Worm (Caenorhabditis elegans) whole organism, early embryonic: ENCODE data around the gene cutl-21.

Experiments used
- aly-1 ChIP-seq: sonication (generic microtip); optimal IDR thresholded peaks from 2 replicates; lab custom pipeline; 2016; ENCODE audit warnings: missing genetic modification characterization, missing compliant biosample characterization
- ama-1 ChIP-seq: fragments of 150-350 bp; optimal IDR thresholded peaks from 2 replicates; lab custom pipeline; 2014
- tbx-37 ChIP-seq: fragments of 200-800 bp; sonication (Bioruptor generic); conservative IDR thresholded peaks from 2 replicates; pipeline ENCODE4 v1.3.6; 2022; ENCODE audit warnings: missing genetic modification reagents, missing genetic modification characterization, missing compliant biosample characterization

DNA sequence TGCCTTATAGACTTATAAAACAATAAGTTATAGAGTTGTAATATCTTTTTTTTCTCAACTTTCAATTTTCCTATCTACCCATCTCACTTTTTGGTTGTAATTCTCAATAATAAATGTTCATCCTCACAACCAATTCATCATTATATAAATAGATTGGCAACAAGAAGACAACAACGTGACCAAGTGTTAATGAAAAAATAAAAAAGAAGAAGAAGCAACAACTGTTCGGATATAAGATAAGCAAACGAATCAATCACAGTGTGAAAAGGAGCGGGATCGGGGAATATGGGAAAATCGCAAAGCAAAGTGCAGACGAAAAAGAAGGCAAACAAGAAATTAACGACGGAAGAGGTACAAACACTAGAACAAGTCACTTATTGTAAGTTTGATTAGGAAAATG lies 49.8 kb downstream of the cutl-21 start, which contains the start of gene ncs-3:
- TF ChIP-seq aly-1 (tag; lab: Kevin White, UChicago) = no peak
- TF ChIP-seq tbx-37 = no peak
- no peak for TF ChIP-seq ama-1 (lab: Kevin White, UChicago)
